Fruit fly (Drosophila melanogaster): Measurements from ENCODE around the gene CG32579.
A peak's percentile ranks its signal among the peaks of the same experiment; 100 is the strongest.

Gene CG32579

dm6 chrX:16358670-16359320 lies 35.7 kb downstream of the CG32579 start, which contains the start of the genes U2af50 and PIG-Q (continued):
- TF ChIP-seq eg (GFP tag; IDR thresholded peaks at IDR 0.05) = no peak
- TF ChIP-seq Hr39 (GFP tag; optimal IDR thresholded peaks at IDR 0.05) = peak; percentile 75
- TF ChIP-seq lz (GFP tag; optimal IDR thresholded peaks at IDR 0.05) = peak; percentile 80
- peak; percentile 92 for TF ChIP-seq Eip78C (GFP tag)
- TF ChIP-seq achi (GFP tag; optimal IDR thresholded peaks at IDR 0.05) = peak; percentile 93
- no peak for TF ChIP-seq fd85E (GFP tag; optimal IDR thresholded peaks at IDR 0.05)
- peak; percentile 90 for TF ChIP-seq CG15336 (GFP tag; IDR thresholded peaks at IDR 0.05)
- TF ChIP-seq Sox14 (GFP tag; optimal IDR thresholded peaks at IDR 0.05) = peak; percentile 74
- no peak for TF ChIP-seq Sox102F (GFP tag; optimal IDR thresholded peaks at IDR 0.05)
- TF ChIP-seq CG10669 (GFP tag; optimal IDR thresholded peaks at IDR 0.05) = peak; percentile 89
- TF ChIP-seq Sox15 (GFP tag; optimal IDR thresholded peaks at IDR 0.05) = peak; percentile 84
- TF ChIP-seq CG4318 (GFP tag; optimal IDR thresholded peaks at IDR 0.05) = peak; percentile 85
- TF ChIP-seq Smox (GFP tag; optimal IDR thresholded peaks at IDR 0.05) = no peak
- peak; percentile 82 for TF ChIP-seq dac (GFP tag; optimal IDR thresholded peaks at IDR 0.05)
- peak; percentile 89 for TF ChIP-seq Gug (GFP tag; IDR thresholded peaks at IDR 0.05)
- no peak for TF ChIP-seq CG3919 (GFP tag; optimal IDR thresholded peaks at IDR 0.05)
- TF ChIP-seq CG6808 (GFP tag; optimal IDR thresholded peaks at IDR 0.05) = no peak
- no peak; the same call in 1 of the 2 replicates for TF ChIP-seq CG11294 (GFP tag; IDR thresholded peaks at IDR 0.05)
- TF ChIP-seq Hr4 (GFP tag; optimal IDR thresholded peaks at IDR 0.05) = peak; percentile 79
- TF ChIP-seq svp (GFP tag) = no peak

dm6 chrX:16361306-16361705 lies 38.2 kb downstream of the CG32579 start, which contains the start of gene nonA:
Gene nonA, plus strand, starts transcription at chrX:16361569.
- no peak for TF ChIP-seq acj6 (GFP tag; optimal IDR thresholded peaks at IDR 0.05)
- no peak for TF ChIP-seq Eip93F (GFP tag; optimal IDR thresholded peaks at IDR 0.05)
- TF ChIP-seq Lpt (GFP tag; optimal IDR thresholded peaks at IDR 0.05) = no peak
- no peak for TF ChIP-seq CG6808 (GFP tag; optimal IDR thresholded peaks at IDR 0.05)
- TF ChIP-seq CG10631 (GFP tag; optimal IDR thresholded peaks at IDR 0.05) = no peak
- TF ChIP-seq esn (GFP tag; optimal IDR thresholded peaks at IDR 0.05) = peak; percentile 9
- peak; percentile 27 for TF ChIP-seq Eip78C (GFP tag)
- no peak for TF ChIP-seq CG11902 (GFP tag; optimal IDR thresholded peaks at IDR 0.05)
- peak; percentile 23 for TF ChIP-seq vri (GFP tag; optimal IDR thresholded peaks at IDR 0.05)
- TF ChIP-seq topi (GFP tag; optimal IDR thresholded peaks at IDR 0.05) = peak; percentile 12
- no peak for TF ChIP-seq CG6276 (GFP tag; optimal IDR thresholded peaks at IDR 0.05)
- TF ChIP-seq Met (GFP tag; optimal IDR thresholded peaks at IDR 0.05) = peak; percentile 2
- peak; percentile 55 for TF ChIP-seq Sox14 (GFP tag; optimal IDR thresholded peaks at IDR 0.05)

DNA sequence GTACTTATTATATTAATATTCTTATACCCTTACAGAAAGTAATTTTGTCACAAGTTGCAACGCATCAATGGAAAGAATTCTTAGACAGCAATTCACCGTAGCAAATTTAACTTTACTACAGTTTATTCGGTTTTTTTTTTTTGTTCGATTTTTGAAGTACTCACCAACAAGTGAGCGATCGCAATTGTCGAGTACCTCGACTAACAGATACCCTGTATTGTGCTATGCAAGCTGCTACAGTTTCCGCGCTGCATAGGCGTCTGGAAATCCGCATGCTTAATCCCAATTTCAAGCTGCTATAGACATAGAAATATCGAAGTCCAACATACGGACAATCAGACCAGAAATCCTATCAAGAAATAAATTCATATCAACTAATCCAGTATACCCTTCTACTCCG lies 45.5 kb downstream of the CG32579 start:
- TF ChIP-seq CG11294 (GFP tag; IDR thresholded peaks at IDR 0.05) (no peak), Lpt (GFP tag; optimal IDR thresholded peaks at IDR 0.05) (no peak), net (GFP tag; optimal IDR thresholded peaks at IDR 0.05) (no peak), Smox (GFP tag; optimal IDR thresholded peaks at IDR 0.05) (no peak), CG32006 (GFP tag; optimal IDR thresholded peaks at IDR 0.05) (no peak), CG8319 (GFP tag; optimal IDR thresholded peaks at IDR 0.05) (no peak), Hr4 (GFP tag; optimal IDR thresholded peaks at IDR 0.05) (no peak), CG6808 (GFP tag; optimal IDR thresholded peaks at IDR 0.05) (no peak), achi (GFP tag; optimal IDR thresholded peaks at IDR 0.05) (no peak), Sox15 (GFP tag; optimal IDR thresholded peaks at IDR 0.05) (no peak), Hr38 (GFP tag; optimal IDR thresholded peaks at IDR 0.05) (no peak), CG9139 (GFP tag; optimal IDR thresholded peaks at IDR 0.05) (no peak), CG7368 (GFP tag; optimal IDR thresholded peaks at IDR 0.05) (no peak)

DNA sequence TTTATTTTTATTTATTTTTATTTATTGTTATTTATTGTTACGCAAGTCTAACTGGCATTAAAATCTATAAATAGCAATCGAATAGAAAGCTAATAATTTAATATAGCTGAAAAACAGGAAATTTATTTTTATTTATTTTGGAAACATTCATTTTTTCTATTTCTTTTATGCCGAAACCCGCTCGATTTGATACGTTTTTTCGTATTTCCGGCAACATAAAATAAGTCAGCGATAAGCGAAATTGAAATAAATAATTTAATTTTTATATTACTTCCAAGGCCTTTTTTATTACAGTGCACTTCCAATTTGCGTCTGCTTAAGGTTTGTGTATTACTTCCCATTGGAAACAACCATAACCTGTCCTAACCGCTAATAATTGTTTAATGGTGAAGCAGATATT lies 48.8 kb downstream of the CG32579 start:
- peak; percentile 46 for TF ChIP-seq CG10631 (GFP tag; optimal IDR thresholded peaks at IDR 0.05)
- no peak for TF ChIP-seq CG11294 (GFP tag; IDR thresholded peaks at IDR 0.05)
- TF ChIP-seq ss (GFP tag; optimal IDR thresholded peaks at IDR 0.05) = no peak
- TF ChIP-seq achi (GFP tag; optimal IDR thresholded peaks at IDR 0.05) = no peak
- TF ChIP-seq Sox15 (GFP tag; optimal IDR thresholded peaks at IDR 0.05) = no peak
- TF ChIP-seq svp (GFP tag) = no peak
- no peak for TF ChIP-seq Hr39 (GFP tag; optimal IDR thresholded peaks at IDR 0.05)
- TF ChIP-seq spab (GFP tag; optimal IDR thresholded peaks at IDR 0.05) = no peak
- TF ChIP-seq topi (GFP tag; optimal IDR thresholded peaks at IDR 0.05) = peak; percentile 53
- TF ChIP-seq CG16779 (tag; optimal IDR thresholded peaks at IDR 0.05) = no peak
- TF ChIP-seq Eip78C (GFP tag) = peak; percentile 85
- TF ChIP-seq net (GFP tag; optimal IDR thresholded peaks at IDR 0.05) = no peak
- TF ChIP-seq CG6276 (GFP tag; optimal IDR thresholded peaks at IDR 0.05) = no peak
- no peak for TF ChIP-seq CG6792 (GFP tag; optimal IDR thresholded peaks at IDR 0.05)
- no peak for TF ChIP-seq CG34406 (GFP tag; optimal IDR thresholded peaks at IDR 0.05)
- peak; percentile 51 for TF ChIP-seq Met (GFP tag; optimal IDR thresholded peaks at IDR 0.05)
- TF ChIP-seq CG8119 (GFP tag; IDR thresholded peaks at IDR 0.05) = no peak; the same call in 2 of the 3 replicates
- no peak for TF ChIP-seq CG6163 (GFP tag; IDR thresholded peaks at IDR 0.05)
- no peak for TF ChIP-seq Hr38 (GFP tag; optimal IDR thresholded peaks at IDR 0.05)
- peak; percentile 27 for TF ChIP-seq CG3032 (tag; optimal IDR thresholded peaks at IDR 0.05)
- TF ChIP-seq CG1621 (tag; optimal IDR thresholded peaks at IDR 0.05) = no peak
- TF ChIP-seq Sox14 (GFP tag; optimal IDR thresholded peaks at IDR 0.05) = peak; percentile 23

Data from whole organism, prepupa.